Fruit fly (Drosophila melanogaster): ENCODE results near the gene Dysb.
A peak's percentile ranks its signal among the peaks of the same experiment; 100 is the strongest.

Dysb gene

DNA sequence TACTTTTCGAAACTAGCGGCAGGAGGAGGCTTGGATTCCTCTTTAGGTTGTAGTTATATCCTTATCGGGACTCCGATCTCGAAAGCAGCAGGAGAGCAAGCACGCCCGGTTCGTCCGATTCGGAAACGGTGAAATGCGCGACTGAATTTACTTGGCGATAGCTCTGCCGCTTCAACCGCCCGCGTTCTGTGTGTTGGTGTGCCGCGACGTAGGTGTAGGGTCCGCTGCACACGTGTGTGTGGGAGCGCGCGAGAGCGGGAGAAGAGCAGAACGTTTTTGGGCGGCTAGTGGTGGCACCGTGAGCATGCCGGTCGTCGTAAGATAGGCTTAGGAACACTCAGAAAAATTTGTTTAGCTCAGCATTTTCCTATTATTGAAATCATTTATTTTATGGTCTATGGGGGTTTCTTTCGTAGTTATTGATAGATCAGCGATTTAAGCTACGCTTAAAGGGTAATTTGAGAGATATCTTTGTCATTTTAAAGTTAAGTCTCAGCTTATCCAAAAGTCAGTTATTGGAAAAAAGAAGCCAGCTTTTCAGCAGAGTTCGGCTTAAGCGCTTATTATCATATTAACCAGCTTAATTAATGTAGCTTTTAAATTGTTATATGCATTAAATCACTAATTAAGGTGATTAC lies 27.1 kb upstream of the Dysb start (continued):
- TF ChIP-seq Ssrp (tag; optimal IDR thresholded peaks at IDR 0.05) (peak; percentile 4), al (GFP tag; IDR thresholded peaks at IDR 0.05) (no peak), ase (GFP tag; IDR thresholded peaks at IDR 0.05) (no peak), Hmr (GFP tag; optimal IDR thresholded peaks at IDR 0.05) (peak; percentile 26), CG1024 (GFP tag; IDR thresholded peaks at IDR 0.05) (no peak), Stat92E (GFP tag; optimal IDR thresholded peaks at IDR 0.05) (peak in 1 of 3 experiments; percentile 12), CG32772 (GFP tag; IDR thresholded peaks at IDR 0.05) (no peak), CG17359 (tag; optimal IDR thresholded peaks at IDR 0.05) (no peak), jing (GFP tag; optimal IDR thresholded peaks at IDR 0.05) (no peak), fd102C (GFP tag; optimal IDR thresholded peaks at IDR 0.05) (no peak), CG17829 (tag; optimal IDR thresholded peaks at IDR 0.05) (peak; percentile 39), CG7839 (tag; optimal IDR thresholded peaks at IDR 0.05) (peak; percentile 44), Nf-YB (GFP tag; optimal IDR thresholded peaks at IDR 0.05) (no peak), Rfx (GFP tag; IDR thresholded peaks at IDR 0.05) (no peak), dimm (GFP tag; IDR thresholded peaks at IDR 0.05) (no peak), aop (GFP tag; IDR thresholded peaks at IDR 0.05) (no peak), Ada2b (GFP tag; IDR thresholded peaks at IDR 0.05) (no peak), CG31388 (GFP tag; optimal IDR thresholded peaks at IDR 0.05) (no peak), Fer2 (tag; optimal IDR thresholded peaks at IDR 0.05) (no peak), H2.0 (GFP tag; IDR thresholded peaks at IDR 0.05) (no peak), TFAM (GFP tag; optimal IDR thresholded peaks at IDR 0.05) (no peak), gcm2 (GFP tag; optimal IDR thresholded peaks at IDR 0.05) (no peak), ci (GFP tag; IDR thresholded peaks at IDR 0.05) (no peak), Bgb (GFP tag; IDR thresholded peaks at IDR 0.05; ENCODE audit: partially characterized antibody) (no peak), Lim3 (GFP tag; IDR thresholded peaks at IDR 0.05) (no peak), CG4404 (GFP tag; IDR thresholded peaks at IDR 0.05) (no peak), croc (GFP tag; conservative IDR thresholded peaks at IDR 0.05) (no peak), CkIIα-i1 (GFP tag; IDR thresholded peaks at IDR 0.05) (no peak), CG9932 (GFP tag; IDR thresholded peaks at IDR 0.05) (no peak), crp (GFP tag; optimal IDR thresholded peaks at IDR 0.05) (no peak), zfh2 (GFP tag; optimal IDR thresholded peaks at IDR 0.05) (no peak), slbo (GFP tag; IDR thresholded peaks at IDR 0.05) (no peak), CG17385 (GFP tag; optimal IDR thresholded peaks at IDR 0.05) (no peak), HmgD (GFP tag; optimal IDR thresholded peaks at IDR 0.05) (peak; percentile 40), H15 (GFP tag; IDR thresholded peaks at IDR 0.05) (no peak), CG10147 (GFP tag; optimal IDR thresholded peaks at IDR 0.05) (no peak), CG16815 (GFP tag; optimal IDR thresholded peaks at IDR 0.05) (no peak), CG12236 (GFP tag; optimal IDR thresholded peaks at IDR 0.05) (no peak), CG4820 (GFP tag; optimal IDR thresholded peaks at IDR 0.05) (peak; percentile 8), Awh (GFP tag; IDR thresholded peaks at IDR 0.05) (no peak), CG42726 (GFP tag; IDR thresholded peaks at IDR 0.05; ENCODE audit: partially characterized antibody) (no peak), CG34224 (GFP tag; IDR thresholded peaks at IDR 0.05; ENCODE audit: partially characterized antibody) (no peak), cad (GFP tag; optimal IDR thresholded peaks at IDR 0.05) (no peak), Dref (GFP tag; IDR thresholded peaks at IDR 0.05) (no peak), Mrtf (GFP tag; IDR thresholded peaks at IDR 0.05) (no peak), Doc3 (GFP tag; IDR thresholded peaks at IDR 0.05; ENCODE audit: partially characterized antibody) (no peak), Mad (GFP tag; optimal IDR thresholded peaks at IDR 0.05) (no peak), CG14014 (GFP tag; IDR thresholded peaks at IDR 0.05) (no peak), Ets65A (GFP tag) (peak; percentile 20), C15 (GFP tag; IDR thresholded peaks at IDR 0.05) (no peak), ash1 (GFP tag; optimal IDR thresholded peaks at IDR 0.05) (no peak)
